Fruit fly (Drosophila melanogaster) S2 (cell line): ENCODE measurements around the gene CG14142.

Source experiments
- CG8478 ChIP-seq: fragments of >200 bp; optimal IDR thresholded peaks from 2 replicates; lab custom pipeline; 2018
- CTCF ChIP-seq, 2 experiments: fragments of >200 bp; optimal IDR thresholded peaks; 2 replicates each; lab custom pipeline; 2018

DNA sequence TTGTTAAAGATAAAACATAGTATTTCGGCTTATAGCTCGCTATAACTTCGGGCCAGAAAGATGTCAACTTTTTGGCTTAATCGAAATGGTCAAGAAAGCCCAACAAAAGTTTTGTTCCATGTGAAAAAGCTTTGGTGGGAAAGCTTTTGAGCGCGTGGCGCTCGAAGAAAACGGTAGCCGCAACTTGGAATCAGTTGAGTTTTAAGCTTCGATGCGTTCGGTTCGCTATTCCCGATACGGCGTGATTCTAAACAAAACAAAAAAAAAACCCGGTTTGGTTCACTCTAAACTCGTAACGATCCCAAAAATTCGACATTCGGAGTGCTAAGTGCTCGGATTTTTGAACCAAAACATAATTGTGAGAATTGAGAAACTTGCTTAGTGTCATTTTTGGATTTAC lies 37.5 kb upstream of the CG14142 start, which contains the start of gene IRSp53:
- TF ChIP-seq CG8478 (lab: Kevin White, UChicago): no peak
- TF ChIP-seq CTCF (optimal IDR thresholded peaks at IDR 0.05; lab: Kevin White, UChicago): no peak
